Fruit fly (Drosophila melanogaster) whole organism, prepupa: ENCODE data around the gene CG11349.

Source experiments
- Blimp-1 ChIP-seq: fragments of 200-800 bp; sonication (Bioruptor generic); optimal IDR thresholded peaks from 3 replicates; lab custom pipeline; 2017; ENCODE audit warnings: missing biosample characterization, missing genetic modification characterization, mild to moderate bottlenecking, moderate library complexity, missing genetic modification reagents
- CG10669 ChIP-seq: fragments of 200-800 bp; sonication (Bioruptor generic); optimal IDR thresholded peaks from 3 replicates; lab custom pipeline; 2018; ENCODE audit warnings: missing biosample characterization, mild to moderate bottlenecking, missing genetic modification characterization, moderate library complexity
- CG15336 ChIP-seq: fragments of 200-800 bp; sonication (Bioruptor generic); IDR thresholded peaks from 2 replicates; pipeline ENCODE4 v1.3.6; 2022; ENCODE audit warnings: missing biosample characterization, missing genetic modification characterization
- CG3032 ChIP-seq: fragments of 200-800 bp; optimal IDR thresholded peaks from 2 replicates; lab custom pipeline; 2019; ENCODE audit warnings: missing biosample characterization, mild to moderate bottlenecking, missing genetic modification characterization, moderate library complexity
- CG32006 ChIP-seq: fragments of 200-800 bp; sonication (Bioruptor generic); optimal IDR thresholded peaks from 3 replicates; lab custom pipeline; 2017; ENCODE audit warnings: missing biosample characterization, mild to moderate bottlenecking, missing genetic modification characterization
- CG6163 ChIP-seq: fragments of 200-800 bp; sonication (Bioruptor generic); IDR thresholded peaks from 3 replicates; pipeline ENCODE4 v1.3.6; 2022; ENCODE audit warnings: missing biosample characterization, missing genetic modification characterization
- CG6276 ChIP-seq: fragments of 200-800 bp; sonication (Bioruptor generic); optimal IDR thresholded peaks from 2 replicates; lab custom pipeline; 2017; ENCODE audit warnings: missing biosample characterization, mild to moderate bottlenecking, missing genetic modification characterization
- CG7368 ChIP-seq: fragments of 200-800 bp; sonication (Bioruptor generic); optimal IDR thresholded peaks from 3 replicates; lab custom pipeline; 2016; ENCODE audit warnings: missing biosample characterization, missing genetic modification characterization
- CG8119 ChIP-seq: fragments of 200-800 bp; sonication (Bioruptor generic); IDR thresholded peaks from 3 replicates; pipeline ENCODE4 v1.3.6; 2022; ENCODE audit warnings: missing biosample characterization, missing genetic modification characterization
- Eip78C ChIP-seq: fragments of 200-800 bp; sonication (Bioruptor generic); peaks from one replicate; lab custom pipeline; 2016; ENCODE audit warnings: missing biosample characterization, missing genetic modification characterization
- Hr38 ChIP-seq: sonication (Bioruptor generic); optimal IDR thresholded peaks from 2 replicates; lab custom pipeline; 2016; ENCODE audit warnings: missing biosample characterization, missing genetic modification characterization
- acj6 ChIP-seq: fragments of 200-800 bp; sonication (Bioruptor generic); optimal IDR thresholded peaks from 3 replicates; lab custom pipeline; 2016; ENCODE audit warnings: missing biosample characterization, missing genetic modification characterization
- eg ChIP-seq: fragments of 200-800 bp; sonication (Bioruptor generic); IDR thresholded peaks from 3 replicates; pipeline ENCODE4 v1.3.6; 2022; ENCODE audit warnings: missing biosample characterization, missing genetic modification characterization
- fkh ChIP-seq: fragments of 200-800 bp; sonication (Bioruptor generic); optimal IDR thresholded peaks from 3 replicates; lab custom pipeline; 2017; ENCODE audit warnings: missing biosample characterization, mild to moderate bottlenecking, missing genetic modification characterization, moderate library complexity
- net ChIP-seq: fragments of 200-800 bp; sonication (Bioruptor generic); optimal IDR thresholded peaks from 3 replicates; lab custom pipeline; 2016; ENCODE audit warnings: missing biosample characterization, missing genetic modification characterization
- topi ChIP-seq: fragments of 200-800 bp; sonication (Bioruptor generic); optimal IDR thresholded peaks from 3 replicates; lab custom pipeline; 2016; ENCODE audit warnings: missing biosample characterization, missing genetic modification characterization

CG11349 gene

DNA sequence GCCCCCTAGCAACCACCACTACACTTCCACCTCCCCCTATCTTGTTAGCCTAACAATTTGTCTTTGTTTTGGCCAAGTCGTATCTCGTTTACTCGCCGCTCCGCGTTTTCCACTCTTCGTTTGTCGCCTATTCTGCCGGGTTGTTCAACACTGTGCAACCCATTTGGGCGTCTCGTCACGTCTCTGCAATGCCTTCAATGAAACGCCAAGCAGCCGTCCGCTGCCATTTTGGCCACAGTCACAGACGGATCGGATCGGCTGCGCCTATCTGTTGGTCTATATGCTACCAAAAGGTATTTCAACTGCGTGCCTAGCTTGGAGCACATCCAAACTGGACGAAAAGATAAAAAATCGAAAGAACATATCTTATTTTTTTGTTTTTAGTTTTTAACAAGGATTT, 43.5 kb downstream of the CG11349 start:
- TF ChIP-seq CG15336 (GFP tag; lab: Robert Waterston, UW): 0 out of 2 replicates have a peak, but pooled peaks have one; percentile 12
- TF ChIP-seq Eip78C (GFP tag; lab: Kevin White, UChicago): peak; percentile 15
- no peak for TF ChIP-seq acj6 (GFP tag; lab: Kevin White, UChicago)
- TF ChIP-seq topi: no peak
- no peak for TF ChIP-seq CG3032 (tag; lab: Kevin White, UChicago)
- TF ChIP-seq CG8119: no peak

DNA sequence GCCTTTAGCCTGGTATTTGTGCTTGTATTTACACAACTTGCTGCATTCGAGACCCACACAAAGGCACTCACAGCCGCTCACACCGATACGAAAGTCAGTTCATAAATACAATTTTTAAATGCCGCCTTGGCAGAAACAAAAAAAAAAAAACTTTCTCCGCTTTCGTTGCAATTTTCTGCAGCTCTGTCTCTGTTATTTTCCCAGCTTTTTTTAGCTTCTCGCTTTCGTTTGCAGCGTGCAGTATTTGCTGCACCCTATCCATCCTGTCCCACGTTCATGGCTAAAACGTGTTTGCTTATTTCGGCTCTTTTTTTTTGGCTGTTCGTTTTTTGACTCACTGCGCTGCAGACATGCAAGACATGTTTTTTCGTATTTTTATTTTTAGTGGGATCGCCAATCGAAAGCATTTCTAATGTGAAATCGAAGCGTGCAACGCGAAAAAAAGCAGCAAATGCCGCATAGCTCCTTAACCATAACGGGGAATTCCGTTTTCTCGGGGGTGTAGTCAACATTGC, 46.6 kb downstream of the CG11349 start:
- no peak for TF ChIP-seq CG10669 (GFP tag; lab: Kevin White, UChicago)
- TF ChIP-seq Hr38 (GFP tag; lab: Kevin White, UChicago): no peak
- peak; percentile 38 for TF ChIP-seq CG15336 (GFP tag; lab: Robert Waterston, UW)
- TF ChIP-seq Blimp-1 (GFP tag; lab: Kevin White, UChicago): peak; percentile 91
- TF ChIP-seq CG8119: peak; percentile 70; the same call in 2 of the 3 replicates
- peak; percentile 7 for TF ChIP-seq CG32006 (GFP tag; lab: Kevin White, UChicago)
- 0 out of 3 replicates have a peak, but pooled peaks have one; percentile 27 for TF ChIP-seq CG6163 (GFP tag; lab: Robert Waterston, UW)
- no peak for TF ChIP-seq eg (GFP tag; lab: Robert Waterston, UW)
- TF ChIP-seq CG6276: peak; percentile 33
- TF ChIP-seq Eip78C (GFP tag; lab: Kevin White, UChicago): peak; percentile 61

DNA sequence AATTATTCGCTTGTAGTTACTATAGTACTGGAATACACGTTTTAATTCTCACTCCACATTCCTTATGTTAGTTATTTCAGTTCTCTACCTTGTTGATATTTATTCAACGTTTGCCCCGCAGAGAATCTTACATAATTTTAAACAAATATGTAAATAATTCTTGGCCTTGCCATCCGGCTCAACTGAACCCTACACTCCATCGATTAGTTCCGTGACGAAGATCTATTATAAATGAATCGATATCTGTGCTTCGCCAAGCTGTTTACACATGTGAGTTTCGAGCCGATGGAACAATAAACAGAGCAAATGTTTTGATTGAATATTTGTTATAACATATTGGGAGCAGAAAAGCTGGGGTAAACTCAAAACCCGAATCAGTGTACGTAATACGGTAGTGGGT, 48.9 kb downstream of the CG11349 start:
- peak; percentile 79 for TF ChIP-seq fkh (GFP tag; lab: Kevin White, UChicago)
- TF ChIP-seq CG7368 (GFP tag; lab: Kevin White, UChicago): no peak
- TF ChIP-seq CG3032 (tag; lab: Kevin White, UChicago): no peak
- no peak for TF ChIP-seq net (GFP tag; lab: Kevin White, UChicago)
- TF ChIP-seq, all 60 proteins: peak for 1
